Fruit fly (Drosophila melanogaster) whole organism, embryonic: ENCODE data around the gene CG10301.

ENCODE experiments used
- Awh ChIP-seq: fragments of 200-800 bp; sonication (Bioruptor generic); IDR thresholded peaks from 2 replicates; pipeline ENCODE4, ENCODE4 v1.3.6; 2022; ENCODE audit warnings: missing biosample characterization, missing genetic modification characterization
- Blimp-1 ChIP-seq: fragments of 200-800 bp; sonication (Bioruptor generic); optimal IDR thresholded peaks from 3 replicates; lab custom pipeline; 2018; ENCODE audit warnings: missing biosample characterization, missing genetic modification characterization, mild to moderate bottlenecking, moderate library complexity, missing genetic modification reagents
- CG1024 ChIP-seq: fragments of 200-800 bp; sonication (Bioruptor generic); IDR thresholded peaks from 2 replicates; pipeline ENCODE4 v1.3.6; 2022; ENCODE audit warnings: missing biosample characterization, missing genetic modification characterization
- CG10366 ChIP-seq: fragments of 200-800 bp; sonication (Bioruptor generic); IDR thresholded peaks from 2 replicates; pipeline ENCODE4 v1.3.6; 2022; ENCODE audit warnings: missing biosample characterization, missing genetic modification characterization
- CG10431 ChIP-seq: fragments of 200-800 bp; sonication (Bioruptor generic); optimal IDR thresholded peaks from 3 replicates; lab custom pipeline; 2018; ENCODE audit warnings: missing biosample characterization, mild to moderate bottlenecking, missing genetic modification characterization
- CG11093 ChIP-seq: fragments of 200-800 bp; sonication (Bioruptor generic); IDR thresholded peaks from 3 replicates; pipeline ENCODE4 v1.3.6; 2022; ENCODE audit warnings: missing biosample characterization, missing genetic modification characterization
- CG11695 ChIP-seq: fragments of 200-800 bp; sonication (Bioruptor generic); IDR thresholded peaks from 3 replicates; pipeline ENCODE4 v1.3.6; 2022; ENCODE audit warnings: missing biosample characterization, missing genetic modification characterization
- CG14965 ChIP-seq: fragments of 200-800 bp; sonication (Bioruptor generic); optimal IDR thresholded peaks from 2 replicates; lab custom pipeline; 2016; ENCODE audit warnings: missing biosample characterization, missing genetic modification characterization, borderline replicate concordance
- CG1602 ChIP-seq: fragments of 200-800 bp; sonication (Bioruptor generic); optimal IDR thresholded peaks from 3 replicates; lab custom pipeline; 2016; ENCODE audit warnings: missing biosample characterization, missing genetic modification characterization
- CG17359 ChIP-seq: fragments of 200-800 bp; sonication (Bioruptor generic); optimal IDR thresholded peaks from 3 replicates; lab custom pipeline; 2018; ENCODE audit warnings: missing biosample characterization, mild to moderate bottlenecking, missing genetic modification characterization, moderate library complexity
- CG17385 ChIP-seq: fragments of 200-800 bp; sonication (Bioruptor generic); optimal IDR thresholded peaks from 3 replicates; lab custom pipeline; 2018; ENCODE audit warnings: missing biosample characterization, mild to moderate bottlenecking, missing genetic modification characterization
- CG17568 ChIP-seq: fragments of 200-800 bp; sonication (Bioruptor generic); optimal IDR thresholded peaks from 2 replicates; lab custom pipeline; 2018; ENCODE audit warnings: missing biosample characterization, mild to moderate bottlenecking, missing genetic modification characterization, moderate library complexity
- CG17612 ChIP-seq: fragments of 200-800 bp; sonication (Bioruptor generic); IDR thresholded peaks from 2 replicates; pipeline ENCODE4 v1.3.6; 2022; ENCODE audit warnings: missing biosample characterization, missing genetic modification characterization
- CG2116 ChIP-seq: fragments of 200-800 bp; sonication (Bioruptor generic); optimal IDR thresholded peaks from 3 replicates; lab custom pipeline; 2018; ENCODE audit warnings: missing biosample characterization, mild to moderate bottlenecking, missing genetic modification characterization
- CG30020 ChIP-seq: fragments of 200-800 bp; optimal IDR thresholded peaks from 2 replicates; lab custom pipeline; 2019; ENCODE audit warnings: missing biosample characterization, mild to moderate bottlenecking, missing genetic modification characterization, moderate library complexity
- CG30431 ChIP-seq: fragments of 200-800 bp; sonication (Bioruptor generic); optimal IDR thresholded peaks from 2 replicates; lab custom pipeline; 2017; ENCODE audit warnings: missing biosample characterization, missing genetic modification characterization
- CG31365 ChIP-seq: fragments of 200-800 bp; sonication (Bioruptor generic); optimal IDR thresholded peaks from 2 replicates; lab custom pipeline; 2018; ENCODE audit warnings: missing biosample characterization, mild to moderate bottlenecking, missing genetic modification characterization
- CG34224 ChIP-seq: fragments of 200-800 bp; sonication (Bioruptor generic); IDR thresholded peaks from 3 replicates; pipeline ENCODE4 v1.3.6; 2022; ENCODE audit warnings: missing biosample characterization, missing genetic modification characterization; ENCODE audit not compliant: partially characterized antibody
- CG43689 ChIP-seq: fragments of 200-800 bp; sonication (Bioruptor generic); IDR thresholded peaks from 2 replicates; pipeline ENCODE4 v1.3.6; 2022; ENCODE audit warnings: missing biosample characterization, missing genetic modification characterization
- CG4404 ChIP-seq: fragments of 200-800 bp; sonication (Bioruptor generic); IDR thresholded peaks from 2 replicates; pipeline ENCODE4 v1.3.6; 2022; ENCODE audit warnings: missing biosample characterization, missing genetic modification characterization
- CG4424 ChIP-seq: fragments of 200-800 bp; sonication (Bioruptor generic); optimal IDR thresholded peaks from 3 replicates; lab custom pipeline; 2016; ENCODE audit warnings: missing biosample characterization, missing genetic modification characterization
- CG7556 ChIP-seq: fragments of 200-800 bp; sonication (Bioruptor generic); optimal IDR thresholded peaks from 2 replicates; lab custom pipeline; 2017; ENCODE audit warnings: missing biosample characterization, mild to moderate bottlenecking, missing genetic modification characterization
- CG7839 ChIP-seq: fragments of 200-800 bp; sonication (Bioruptor generic); optimal IDR thresholded peaks from 3 replicates; lab custom pipeline; 2018; ENCODE audit warnings: missing biosample characterization, mild to moderate bottlenecking, missing genetic modification characterization, moderate library complexity
- CG7928 ChIP-seq: fragments of 200-800 bp; sonication (Bioruptor generic); optimal IDR thresholded peaks from 2 replicates; lab custom pipeline; 2017; ENCODE audit warnings: missing biosample characterization, mild to moderate bottlenecking, missing genetic modification characterization
- CG9876 ChIP-seq: fragments of 200-800 bp; sonication (Bioruptor generic); optimal IDR thresholded peaks from 2 replicates; lab custom pipeline; 2016; ENCODE audit warnings: missing biosample characterization, missing genetic modification characterization
- CoRest ChIP-seq: fragments of 200-800 bp; sonication (Bioruptor generic); optimal IDR thresholded peaks from 3 replicates; lab custom pipeline; 2018; ENCODE audit warnings: missing biosample characterization, mild to moderate bottlenecking, missing genetic modification characterization, moderate library complexity
- D19B ChIP-seq: fragments of 200-800 bp; sonication (Bioruptor generic); optimal IDR thresholded peaks from 2 replicates; lab custom pipeline; 2017; ENCODE audit warnings: missing biosample characterization, mild to moderate bottlenecking, missing genetic modification characterization
- Deaf1 ChIP-seq: fragments of 200-800 bp; optimal IDR thresholded peaks from 3 replicates; lab custom pipeline; 2019; ENCODE audit warnings: missing biosample characterization, mild to moderate bottlenecking, missing genetic modification characterization, moderate library complexity
- Mes4 ChIP-seq: fragments of 200-800 bp; sonication (Bioruptor generic); optimal IDR thresholded peaks from 2 replicates; lab custom pipeline; 2016; ENCODE audit warnings: missing biosample characterization, missing genetic modification characterization
- NC2α ChIP-seq: fragments of 200-800 bp; sonication (Bioruptor generic); optimal IDR thresholded peaks from 2 replicates; lab custom pipeline; 2016; ENCODE audit warnings: missing biosample characterization, missing genetic modification characterization
- Neu2 ChIP-seq: fragments of 200-800 bp; sonication (Bioruptor generic); optimal IDR thresholded peaks from 3 replicates; lab custom pipeline; 2016; ENCODE audit warnings: missing biosample characterization, missing genetic modification characterization, borderline replicate concordance
- Sry-δ ChIP-seq: fragments of 200-800 bp; sonication (Bioruptor generic); optimal IDR thresholded peaks from 2 replicates; lab custom pipeline; 2016; ENCODE audit warnings: missing biosample characterization, missing genetic modification characterization
- bcd ChIP-seq: fragments of 200-800 bp; sonication (Bioruptor generic); optimal IDR thresholded peaks from 2 replicates; lab custom pipeline; 2017; ENCODE audit warnings: missing biosample characterization, mild to moderate bottlenecking, missing genetic modification characterization
- crc ChIP-seq: fragments of 200-800 bp; sonication (Bioruptor generic); optimal IDR thresholded peaks from 2 replicates; lab custom pipeline; 2016; ENCODE audit warnings: missing biosample characterization, missing genetic modification characterization
- crol ChIP-seq: fragments of 200-800 bp; sonication (Bioruptor generic); IDR thresholded peaks from 2 replicates; pipeline ENCODE4 v1.3.6; 2022; ENCODE audit warnings: missing biosample characterization, missing genetic modification characterization
- dati ChIP-seq: fragments of 200-800 bp; sonication (Bioruptor generic); IDR thresholded peaks from 2 replicates; pipeline ENCODE4 v1.3.6; 2022; ENCODE audit warnings: missing biosample characterization, missing genetic modification characterization
- disco-r ChIP-seq: fragments of 200-800 bp; sonication (Bioruptor generic); optimal IDR thresholded peaks from 2 replicates; lab custom pipeline; 2016; ENCODE audit warnings: missing biosample characterization, missing genetic modification characterization
- en ChIP-seq: fragments of 200-800 bp; sonication (Bioruptor generic); optimal IDR thresholded peaks from 2 replicates; lab custom pipeline; 2016; ENCODE audit warnings: missing biosample characterization, missing genetic modification characterization
- fd102C ChIP-seq: fragments of 200-800 bp; sonication (Bioruptor generic); optimal IDR thresholded peaks from 2 replicates; lab custom pipeline; 2018; ENCODE audit warnings: missing biosample characterization, mild to moderate bottlenecking, missing genetic modification characterization, moderate library complexity
- hb ChIP-seq: fragments of 200-800 bp; sonication (Bioruptor generic); IDR thresholded peaks from 3 replicates; pipeline ENCODE4 v1.3.6; 2022; ENCODE audit warnings: missing biosample characterization, missing genetic modification characterization; ENCODE audit not compliant: partially characterized antibody
- kay ChIP-seq: fragments of 200-800 bp; sonication (Bioruptor generic); optimal IDR thresholded peaks from 2 replicates; lab custom pipeline; 2016; ENCODE audit warnings: missing biosample characterization, missing genetic modification characterization
- klu ChIP-seq: fragments of 200-800 bp; sonication (Bioruptor generic); IDR thresholded peaks from 2 replicates; pipeline ENCODE4 v1.3.6; 2022; ENCODE audit warnings: missing biosample characterization, missing genetic modification characterization
- oc ChIP-seq: fragments of 200-800 bp; sonication (Bioruptor generic); optimal IDR thresholded peaks from 2 replicates; lab custom pipeline; 2018; ENCODE audit warnings: missing biosample characterization, mild to moderate bottlenecking, missing genetic modification characterization, moderate library complexity
- otp ChIP-seq: fragments of 200-800 bp; sonication (Bioruptor generic); IDR thresholded peaks from 3 replicates; pipeline ENCODE4, ENCODE4 v1.3.6; 2022; ENCODE audit warnings: missing biosample characterization, missing genetic modification characterization
- pfk ChIP-seq: fragments of 200-800 bp; sonication (Bioruptor generic); optimal IDR thresholded peaks from 2 replicates; lab custom pipeline; 2018; ENCODE audit warnings: missing biosample characterization, mild to moderate bottlenecking, missing genetic modification characterization, moderate library complexity
- phol ChIP-seq: fragments of 200-800 bp; sonication (Bioruptor generic); optimal IDR thresholded peaks from 3 replicates; lab custom pipeline; 2018; ENCODE audit warnings: missing biosample characterization, mild to moderate bottlenecking, missing genetic modification characterization, moderate library complexity
- seq ChIP-seq: fragments of 200-800 bp; sonication (Bioruptor generic); IDR thresholded peaks from 2 replicates; pipeline ENCODE4 v1.3.6; 2022; ENCODE audit warnings: missing biosample characterization, missing genetic modification characterization
- shn ChIP-seq: fragments of 200-800 bp; sonication (Bioruptor generic); optimal IDR thresholded peaks from 3 replicates; lab custom pipeline; 2016; ENCODE audit warnings: missing biosample characterization, missing genetic modification characterization
- sima ChIP-seq: fragments of 200-800 bp; sonication (Bioruptor generic); optimal IDR thresholded peaks from 2 replicates; lab custom pipeline; 2016; ENCODE audit warnings: missing biosample characterization, missing genetic modification characterization
- slou ChIP-seq: fragments of 200-800 bp; sonication (Bioruptor generic); optimal IDR thresholded peaks from 3 replicates; lab custom pipeline; 2016; ENCODE audit warnings: missing biosample characterization, missing genetic modification characterization
- trh ChIP-seq: fragments of 200-800 bp; sonication (Bioruptor generic); optimal IDR thresholded peaks from 2 replicates; lab custom pipeline; 2016; ENCODE audit warnings: missing biosample characterization, missing genetic modification characterization
- wor ChIP-seq: fragments of 200-800 bp; sonication (Bioruptor generic); IDR thresholded peaks from 2 replicates; pipeline ENCODE4 v1.3.6; 2022; ENCODE audit warnings: missing biosample characterization, missing genetic modification characterization

CG10301 gene

DNA sequence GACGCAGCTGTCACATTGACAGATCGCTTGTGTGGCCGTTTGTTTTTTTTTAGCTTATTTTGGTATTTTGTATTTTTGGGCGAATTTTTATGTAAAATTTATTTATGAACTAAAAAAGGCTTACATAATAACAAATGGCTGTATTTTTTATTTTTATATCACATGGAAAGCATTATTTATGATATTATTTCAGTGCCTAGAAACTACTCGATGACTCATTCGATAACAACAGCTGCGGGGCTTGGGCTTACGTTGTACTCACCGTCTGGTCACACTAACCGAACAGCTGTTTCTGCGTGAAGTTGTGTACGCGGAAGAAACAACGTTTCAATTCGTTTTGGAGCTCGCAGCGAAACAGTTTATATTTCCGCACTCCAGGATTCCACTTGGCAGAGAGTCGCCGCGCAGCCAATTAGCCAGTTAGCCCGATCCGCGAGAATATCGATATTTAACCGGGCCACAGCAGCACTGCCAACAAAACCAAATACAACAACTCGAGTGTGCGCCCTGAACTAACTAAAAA, 23.1 kb downstream of the CG10301 start, which contains the start of the genes Hmgcr and Rpn9:
Gene Hmgcr, plus strand, starts transcription at position 335 of the 523 bp plus-strand sequence.
Gene Rpn9, minus strand, starts transcription at position 473 of the 523 bp plus-strand sequence.
- TF ChIP-seq Neu2 (GFP tag; lab: Kevin White, UChicago) (no peak), CG30020 (tag; lab: Kevin White, UChicago) (peak; percentile 20), oc (tag; lab: Kevin White, UChicago) (no peak), klu (GFP tag; lab: Robert Waterston, UW) (no peak), CG30431 (GFP tag; lab: Kevin White, UChicago) (no peak), NC2α (no peak), CoRest (tag; lab: Kevin White, UChicago) (peak; percentile 55), dati (no peak), bcd (GFP tag; lab: Kevin White, UChicago) (no peak), trh (GFP tag; lab: Kevin White, UChicago) (no peak), CG1602 (GFP tag; lab: Kevin White, UChicago) (no peak), CG10366 (GFP tag; lab: Robert Waterston, UW) (no peak), Deaf1 (no peak), CG17359 (tag; lab: Kevin White, UChicago) (no peak), Awh (GFP tag; lab: Robert Waterston, UW) (peak; percentile 34; the same call in 1 of the 2 replicates), CG43689 (no peak), CG7928 (GFP tag; lab: Kevin White, UChicago) (no peak), sima (GFP tag; lab: Kevin White, UChicago) (no peak), seq (GFP tag; lab: Robert Waterston, UW) (no peak), CG10431 (peak; percentile 54), CG7839 (peak; percentile 13), CG17385 (no peak), CG4404 (no peak), en (GFP tag; lab: Kevin White, UChicago) (no peak), otp (no peak), Mes4 (peak; percentile 50), CG34224 (GFP tag; lab: Robert Waterston, UW) (peak; percentile 38; the same call in 1 of the 3 replicates), CG17568 (no peak), CG31365 (tag; lab: Kevin White, UChicago) (no peak), crol (GFP tag; lab: Robert Waterston, UW) (no peak), disco-r (GFP tag; lab: Kevin White, UChicago) (no peak), hb (GFP tag; lab: Robert Waterston, UW) (no peak), slou (GFP tag; lab: Kevin White, UChicago) (no peak), CG4424 (no peak), pfk (peak; percentile 8), shn (GFP tag; lab: Kevin White, UChicago) (peak; percentile 27), CG7556 (no peak), D19B (GFP tag; lab: Kevin White, UChicago) (no peak), CG11093 (GFP tag; lab: Robert Waterston, UW) (no peak), fd102C (GFP tag; lab: Kevin White, UChicago) (no peak), CG2116 (GFP tag; lab: Kevin White, UChicago) (peak; percentile 72), Sry-δ (GFP tag; lab: Kevin White, UChicago) (peak; percentile 52), CG9876 (GFP tag; lab: Kevin White, UChicago) (no peak), CG14965 (GFP tag; lab: Kevin White, UChicago) (no peak), CG1024 (GFP tag; lab: Robert Waterston, UW) (no peak), phol (tag; lab: Kevin White, UChicago) (peak; percentile 65), crc (GFP tag; lab: Kevin White, UChicago) (no peak), wor (no peak), CG11695 (GFP tag; lab: Robert Waterston, UW) (no peak), CG17612 (GFP tag; lab: Robert Waterston, UW) (no peak), Blimp-1 (GFP tag; lab: Kevin White, UChicago) (peak; percentile 11), kay (GFP tag; lab: Kevin White, UChicago) (peak; percentile 35)
